Worm (Caenorhabditis elegans): ENCODE results near the gene egl-43.
A peak's percentile ranks its signal among the peaks of the same experiment; 100 is the strongest.

egl-43 gene

DNA sequence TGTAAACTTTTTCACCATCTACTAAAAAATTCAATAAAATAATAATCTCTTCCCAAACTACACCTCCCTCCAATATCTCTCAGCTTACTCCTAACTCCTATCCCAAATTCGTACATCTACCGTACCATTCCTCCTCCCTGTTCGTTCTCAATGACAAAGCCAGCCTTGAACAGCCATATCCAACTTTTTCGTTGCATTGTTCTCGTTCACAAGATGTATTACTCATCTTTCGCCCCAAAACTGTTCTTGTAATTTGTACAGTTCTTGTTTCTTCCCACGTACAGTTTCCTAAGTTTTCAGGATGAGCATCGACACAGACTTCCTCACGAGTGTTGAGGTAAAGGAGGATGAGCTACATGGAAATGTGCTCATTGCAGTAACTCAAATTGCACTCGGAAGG lies at the start of gene egl-43:
TSS of gene egl-43 (plus strand) at position 301 of the 400 bp plus-strand sequence.
- TF ChIP-seq dpl-1 (GFP tag; optimal IDR thresholded peaks at IDR 0.05) (no peak), zip-4 (GFP tag; optimal IDR thresholded peaks at IDR 0.05) (no peak), ets-5 (GFP tag; IDR thresholded peaks at IDR 0.05) (no peak), rnt-1 (tag; optimal IDR thresholded peaks at IDR 0.05) (no peak), mef-2 (tag; optimal IDR thresholded peaks at IDR 0.05) (no peak), ama-1 (optimal IDR thresholded peaks at IDR 0.05) (no peak), fkh-10 (GFP tag; optimal IDR thresholded peaks at IDR 0.05) (no peak), fos-1 (tag; optimal IDR thresholded peaks at IDR 0.05) (no peak), C16A3.4 (tag; optimal IDR thresholded peaks at IDR 0.05) (no peak), ztf-4 (tag; optimal IDR thresholded peaks at IDR 0.05) (no peak), F16B12.6 (tag; optimal IDR thresholded peaks at IDR 0.05) (no peak), nhr-77 (tag; optimal IDR thresholded peaks at IDR 0.05) (no peak), alr-1 (tag; optimal IDR thresholded peaks at IDR 0.05; ENCODE audit: borderline replicate concordance) (no peak), unc-62 (GFP tag; optimal IDR thresholded peaks at IDR 0.05) (no peak), mdl-1 (tag; optimal IDR thresholded peaks at IDR 0.05) (no peak), snu-23 (GFP tag; optimal IDR thresholded peaks at IDR 0.05) (no peak)

DNA sequence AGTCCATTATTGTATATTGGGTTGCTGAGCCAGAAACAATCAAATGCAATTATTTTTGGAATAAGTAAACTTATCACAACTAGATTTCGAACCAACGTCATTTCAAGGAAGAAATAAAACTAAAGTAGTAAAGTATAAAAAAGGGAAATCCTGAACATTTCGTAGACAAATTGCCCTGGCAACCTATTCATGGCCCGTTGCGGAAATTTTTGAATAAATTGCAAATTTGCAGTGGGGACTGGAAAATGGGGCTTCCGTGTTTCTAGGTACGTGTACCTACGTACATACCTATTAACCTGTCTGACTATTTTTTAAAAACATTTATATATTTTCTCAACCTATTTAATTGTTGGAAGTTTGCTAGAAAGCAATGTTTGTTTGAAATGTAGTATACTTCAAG lies 40.0 kb upstream of the egl-43 start, which contains the start of gene F26C11.3:
TSS of gene F26C11.3 (minus strand) at position 101 of the 400 bp plus-strand sequence.
- TF ChIP-seq efl-3 (GFP tag; optimal IDR thresholded peaks at IDR 0.05), result no peak
- no peak for TF ChIP-seq fkh-8 (tag; optimal IDR thresholded peaks at IDR 0.05)
- no peak for TF ChIP-seq nhr-20 (tag; optimal IDR thresholded peaks at IDR 0.05)
- TF ChIP-seq ztf-4 (tag; optimal IDR thresholded peaks at IDR 0.05), result no peak
- TF ChIP-seq ceh-88 (GFP tag; IDR thresholded peaks at IDR 0.05), result no peak
- TF ChIP-seq pag-3 (tag; optimal IDR thresholded peaks at IDR 0.05; ENCODE audit: borderline replicate concordance, insufficient read depth), result no peak
- TF ChIP-seq ceh-63 (GFP tag; optimal IDR thresholded peaks at IDR 0.05), result no peak
- no peak for TF ChIP-seq ceh-8 (GFP tag; optimal IDR thresholded peaks at IDR 0.05)
- no peak for TF ChIP-seq swsn-7 (tag; optimal IDR thresholded peaks at IDR 0.05)
- no peak for TF ChIP-seq fkh-10 (GFP tag; optimal IDR thresholded peaks at IDR 0.05)
- TF ChIP-seq C04F5.9 (tag; optimal IDR thresholded peaks at IDR 0.05), result no peak
- TF ChIP-seq sox-4 (tag; optimal IDR thresholded peaks at IDR 0.05), result no peak
- TF ChIP-seq isw-1 (GFP tag; IDR thresholded peaks at IDR 0.05), result no peak
- no peak for TF ChIP-seq rnt-1 (tag; optimal IDR thresholded peaks at IDR 0.05)
- no peak for TF ChIP-seq mef-2 (tag; optimal IDR thresholded peaks at IDR 0.05)

- TF ChIP-seq unc-98 (GFP tag; IDR thresholded peaks at IDR 0.05) (no peak), tlp-1 (tag; optimal IDR thresholded peaks at IDR 0.05) (no peak), unc-130 (tag; optimal IDR thresholded peaks at IDR 0.05) (no peak), nhr-11 (tag; optimal IDR thresholded peaks at IDR 0.05) (no peak), sup-37 (GFP tag; optimal IDR thresholded peaks at IDR 0.05) (no peak), nhr-20 (tag; optimal IDR thresholded peaks at IDR 0.05) (no peak), tbx-2 (tag; optimal IDR thresholded peaks at IDR 0.05) (no peak), pax-3 (tag; optimal IDR thresholded peaks at IDR 0.05) (no peak), dsc-1 (tag; optimal IDR thresholded peaks at IDR 0.05) (no peak), Y116A8C.19 (tag; optimal IDR thresholded peaks at IDR 0.05; ENCODE audit: borderline replicate concordance) (no peak), alr-1 (tag; optimal IDR thresholded peaks at IDR 0.05; ENCODE audit: borderline replicate concordance) (no peak), fkh-10 (GFP tag; optimal IDR thresholded peaks at IDR 0.05) (no peak), nhr-19 (GFP tag; conservative IDR thresholded peaks at IDR 0.05) (no peak), ceh-8 (GFP tag; optimal IDR thresholded peaks at IDR 0.05) (no peak)
Observed at ce11 chrII:9916177-9916576, 38.8 kb upstream of the egl-43 start, which contains the start of gene F26C11.4. Gene F26C11.4, minus strand, starts transcription at chrII:9916277.

DNA sequence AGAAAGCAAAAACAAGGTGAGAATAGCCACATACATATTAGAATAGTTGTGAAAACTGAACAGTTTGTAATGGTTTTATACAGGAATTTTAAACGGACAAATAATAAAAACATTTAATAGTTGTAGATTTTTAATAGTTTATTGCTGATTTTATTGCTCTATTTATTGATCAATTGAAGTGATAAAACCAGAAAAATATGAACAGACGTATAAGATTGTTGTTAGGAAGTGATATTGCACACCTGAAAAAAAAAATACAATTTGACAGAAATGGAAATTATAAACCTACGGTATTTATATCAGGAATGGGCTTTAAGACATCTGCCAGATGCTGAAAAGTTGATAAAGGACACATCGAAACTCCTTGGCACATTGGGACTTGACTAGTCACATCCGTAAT lies 37.1 kb upstream of the egl-43 start, which contains the start of gene C05C10.8:
TSS of gene C05C10.8 (minus strand) at position 101 of the 400 bp plus-strand sequence.
- TF ChIP-seq C16A3.4 (tag; optimal IDR thresholded peaks at IDR 0.05), result no peak
- TF ChIP-seq pag-3 (tag; optimal IDR thresholded peaks at IDR 0.05; ENCODE audit: borderline replicate concordance, insufficient read depth), result no peak
- TF ChIP-seq efl-1 (optimal IDR thresholded peaks at IDR 0.05), result no peak
- TF ChIP-seq efl-1 (GFP tag; optimal IDR thresholded peaks at IDR 0.05 in 1 of 2), result peak in 1 of 2 experiments; percentile 32
- no peak for TF ChIP-seq nhr-47 (tag; optimal IDR thresholded peaks at IDR 0.05)
- no peak for TF ChIP-seq snpc-4 (tag; optimal IDR thresholded peaks at IDR 0.05)
- no peak for TF ChIP-seq pqm-1 (tag; optimal IDR thresholded peaks at IDR 0.05)
- TF ChIP-seq dsc-1 (tag; optimal IDR thresholded peaks at IDR 0.05), result no peak
- no peak for TF ChIP-seq rnt-1 (tag; optimal IDR thresholded peaks at IDR 0.05)
